Worm (Caenorhabditis elegans) whole organism, young adult: ENCODE data around the gene hpo-10.

ENCODE experiments used
- F23B12.7 ChIP-seq: sonication (generic microtip); optimal IDR thresholded peaks from 2 replicates; lab custom pipeline; 2017; ENCODE audit warnings: missing genetic modification characterization, mild to moderate bottlenecking, missing compliant biosample characterization, antibody characterized with exemption, moderate library complexity; ENCODE audit not compliant: insufficient read depth
- F49E8.2 ChIP-seq: sonication (generic microtip); optimal IDR thresholded peaks from 3 replicates; lab custom pipeline; 2017; ENCODE audit warnings: missing genetic modification characterization, mild to moderate bottlenecking, missing compliant biosample characterization, antibody characterized with exemption, moderate library complexity; ENCODE audit not compliant: insufficient read depth
- F55B11.4 ChIP-seq: sonication (generic microtip); optimal IDR thresholded peaks from 2 replicates; lab custom pipeline; 2016; ENCODE audit warnings: missing compliant biosample characterization, missing genetic modification characterization, borderline replicate concordance; ENCODE audit not compliant: insufficient read depth
- K12H6.12 ChIP-seq: fragments of 200-800 bp; sonication (Bioruptor generic); optimal IDR thresholded peaks from 2 replicates; lab custom pipeline; 2018; ENCODE audit warnings: mild to moderate bottlenecking, missing genetic modification characterization, missing compliant biosample characterization
- T26A5.8 ChIP-seq: sonication (generic microtip); optimal IDR thresholded peaks from 2 replicates; lab custom pipeline; 2016; ENCODE audit warnings: missing genetic modification characterization, missing compliant biosample characterization
- ama-1 ChIP-seq, 3 experiments: fragments of 150-350 bp in 1 of 3; sonication (generic microtip) in 2 of 3; optimal IDR thresholded peaks; 2 replicates each; lab custom pipeline; 2014 to 2018; ENCODE audit warnings: missing biosample characterization in 2 of 3, missing genetic modification characterization in 2 of 3, missing genetic modification reagents in 2 of 3
- attf-3 ChIP-seq: fragments of 200-800 bp; sonication (Bioruptor generic); conservative IDR thresholded peaks from 2 replicates; pipeline ENCODE4 v1.3.6; 2022; ENCODE audit warnings: missing genetic modification reagents, missing genetic modification characterization, missing compliant biosample characterization
- attf-5 ChIP-seq: fragments of 200-800 bp; sonication (Bioruptor generic); optimal IDR thresholded peaks from 2 replicates; lab custom pipeline; 2018; ENCODE audit warnings: mild to moderate bottlenecking, missing genetic modification characterization, missing compliant biosample characterization
- bed-1 ChIP-seq: fragments of 200-800 bp; sonication (Bioruptor generic); IDR thresholded peaks from 2 replicates; pipeline ENCODE4 v1.3.6; 2022; ENCODE audit warnings: missing genetic modification reagents, missing genetic modification characterization, missing compliant biosample characterization
- cebp-1 ChIP-seq, 2 experiments: fragments of 200-800 bp in 1 of 2; sonication (Bioruptor generic) in 1 of 2; sonication (generic microtip) in 1 of 2; IDR thresholded peaks in 1 of 2; optimal IDR thresholded peaks in 1 of 2; 2 replicates each; pipeline versions ENCODE4 v1.3.6 to Lab custom; 2017 to 2022; ENCODE audit warnings: missing compliant biosample characterization in 2 of 2, missing genetic modification characterization in 2 of 2, mild to moderate bottlenecking in 1 of 2, missing genetic modification reagents in 1 of 2, moderate library complexity in 1 of 2
- ceh-27 ChIP-seq: fragments of 200-800 bp; sonication (Bioruptor generic); optimal IDR thresholded peaks from 2 replicates; lab custom pipeline; 2018; ENCODE audit warnings: mild to moderate bottlenecking, missing genetic modification characterization, moderate library complexity, missing compliant biosample characterization
- ceh-40 ChIP-seq: fragments of 200-800 bp; sonication (Bioruptor generic); IDR thresholded peaks from 2 replicates; pipeline ENCODE4 v1.3.6; 2022; ENCODE audit warnings: missing genetic modification characterization, missing compliant biosample characterization
- ceh-79 ChIP-seq: sonication (generic microtip); optimal IDR thresholded peaks from 2 replicates; lab custom pipeline; 2017; ENCODE audit warnings: mild to moderate bottlenecking, missing genetic modification characterization, missing compliant biosample characterization
- ceh-91 ChIP-seq: fragments of 200-800 bp; sonication (Bioruptor generic); IDR thresholded peaks from 2 replicates; pipeline ENCODE4 v1.3.6; 2022; ENCODE audit warnings: missing genetic modification reagents, missing genetic modification characterization, missing compliant biosample characterization
- chd-7 ChIP-seq: sonication (generic microtip); optimal IDR thresholded peaks from 2 replicates; lab custom pipeline; 2016; ENCODE audit warnings: mild to moderate bottlenecking, missing genetic modification characterization, moderate library complexity, missing compliant biosample characterization
- dpff-1 ChIP-seq: sonication (generic microtip); optimal IDR thresholded peaks from 2 replicates; lab custom pipeline; 2017; ENCODE audit warnings: mild to moderate bottlenecking, missing genetic modification characterization, missing compliant biosample characterization
- hmg-1.2 ChIP-seq: fragments of 200-800 bp; sonication (Bioruptor generic); IDR thresholded peaks from 2 replicates; pipeline ENCODE4 v1.3.6; 2022; ENCODE audit warnings: missing genetic modification reagents, missing genetic modification characterization, missing compliant biosample characterization
- hrde-1 ChIP-seq: sonication (generic microtip); optimal IDR thresholded peaks from 2 replicates; lab custom pipeline; 2016; ENCODE audit warnings: missing genetic modification characterization, mild to moderate bottlenecking, missing compliant biosample characterization, moderate library complexity, missing genotype, missing genetic modification reagents, borderline replicate concordance
- lin-35 ChIP-seq, 3 experiments: fragments of 150-350 bp in 2 of 3; sonication (generic microtip) in 1 of 3; optimal IDR thresholded peaks; 2 replicates each; lab custom pipeline; 2014 to 2018; ENCODE audit warnings: missing biosample characterization in 3 of 3, missing genetic modification characterization in 3 of 3, missing genetic modification reagents in 3 of 3
- lin-40 ChIP-seq: sonication (generic microtip); optimal IDR thresholded peaks from 2 replicates; lab custom pipeline; 2016; ENCODE audit warnings: missing genetic modification characterization, mild to moderate bottlenecking, missing compliant biosample characterization, missing genotype, missing genetic modification reagents
- lir-1 ChIP-seq: fragments of 200-800 bp; sonication (Bioruptor generic); conservative IDR thresholded peaks from 2 replicates; pipeline ENCODE4 v1.3.6; 2022; ENCODE audit warnings: missing genetic modification reagents, missing genetic modification characterization, missing compliant biosample characterization
- lsy-27 ChIP-seq: sonication (generic microtip); optimal IDR thresholded peaks from 2 replicates; lab custom pipeline; 2017; ENCODE audit warnings: missing genetic modification characterization, mild to moderate bottlenecking, missing compliant biosample characterization, antibody characterized with exemption, missing genotype, borderline replicate concordance; ENCODE audit not compliant: insufficient read depth
- pbrm-1 ChIP-seq: fragments of 200-800 bp; sonication (Bioruptor generic); IDR thresholded peaks from 2 replicates; pipeline ENCODE4 v1.3.6; 2022; ENCODE audit warnings: missing genetic modification reagents, missing genetic modification characterization, missing compliant biosample characterization
- sea-2 ChIP-seq: fragments of 200-800 bp; sonication (Bioruptor generic); IDR thresholded peaks from 2 replicates; pipeline ENCODE4 v1.3.6; 2022; ENCODE audit warnings: missing genetic modification characterization, missing compliant biosample characterization
- snpc-4 ChIP-seq, 5 experiments: fragments of 150-350 bp in 1 of 5; sonication (generic microtip) in 4 of 5; optimal IDR thresholded peaks; 2 replicates each; lab custom pipeline; 2014 to 2018; ENCODE audit warnings: missing genetic modification characterization in 5 of 5, missing biosample characterization in 3 of 5, antibody characterized with exemption in 2 of 5, mild to moderate bottlenecking in 2 of 5, missing compliant biosample characterization in 2 of 5, missing genotype in 2 of 5, moderate library complexity in 2 of 5, missing genetic modification reagents in 1 of 5
- somi-1 ChIP-seq: fragments of 200-800 bp; sonication (Bioruptor generic); optimal IDR thresholded peaks from 2 replicates; lab custom pipeline; 2018; ENCODE audit warnings: mild to moderate bottlenecking, missing genetic modification characterization, missing compliant biosample characterization
- tbp1 ChIP-seq: fragments of 200-800 bp; sonication (Bioruptor generic); optimal IDR thresholded peaks from 2 replicates; lab custom pipeline; 2018; ENCODE audit warnings: mild to moderate bottlenecking, missing genetic modification characterization, missing compliant biosample characterization
- tlf-1 ChIP-seq: fragments of 200-800 bp; sonication (Bioruptor generic); optimal IDR thresholded peaks from 2 replicates; lab custom pipeline; 2018; ENCODE audit warnings: mild to moderate bottlenecking, missing genetic modification characterization, missing compliant biosample characterization
- zfh-2 ChIP-seq: fragments of 200-800 bp; sonication (Bioruptor generic); conservative IDR thresholded peaks from 2 replicates; pipeline ENCODE4 v1.3.6; 2022; ENCODE audit warnings: missing genetic modification reagents, missing genetic modification characterization, missing compliant biosample characterization
- ztf-28 ChIP-seq: fragments of 200-800 bp; sonication (Bioruptor generic); IDR thresholded peaks from 2 replicates; pipeline ENCODE4 v1.3.6; 2022; ENCODE audit warnings: missing genetic modification reagents, missing genetic modification characterization, missing compliant biosample characterization

The hpo-10 gene

ce11 chrIII:5841676-5842075 is 37.6 kb upstream of the hpo-10 start (continued):
- TF ChIP-seq sea-2 (GFP tag; lab: Robert Waterston, UW), result no peak
- no peak for TF ChIP-seq snpc-4 (GFP tag; optimal IDR thresholded peaks at IDR 0.05; lab: Kevin White, UChicago)
- no peak for TF ChIP-seq snpc-4 (tag; optimal IDR thresholded peaks at IDR 0.05; lab: Kevin White, UChicago)
- TF ChIP-seq lsy-27, result no peak
- no peak for TF ChIP-seq ceh-40 (GFP tag; lab: Robert Waterston, UW)
- TF ChIP-seq tbp1 (GFP tag; lab: Kevin White, UChicago), result peak; percentile 25
- TF ChIP-seq T26A5.8 (tag; lab: Kevin White, UChicago), result no peak
- no peak for TF ChIP-seq F49E8.2 (tag; lab: Kevin White, UChicago)
- no peak for TF ChIP-seq bed-1 (GFP tag; lab: Robert Waterston, UW)

DNA sequence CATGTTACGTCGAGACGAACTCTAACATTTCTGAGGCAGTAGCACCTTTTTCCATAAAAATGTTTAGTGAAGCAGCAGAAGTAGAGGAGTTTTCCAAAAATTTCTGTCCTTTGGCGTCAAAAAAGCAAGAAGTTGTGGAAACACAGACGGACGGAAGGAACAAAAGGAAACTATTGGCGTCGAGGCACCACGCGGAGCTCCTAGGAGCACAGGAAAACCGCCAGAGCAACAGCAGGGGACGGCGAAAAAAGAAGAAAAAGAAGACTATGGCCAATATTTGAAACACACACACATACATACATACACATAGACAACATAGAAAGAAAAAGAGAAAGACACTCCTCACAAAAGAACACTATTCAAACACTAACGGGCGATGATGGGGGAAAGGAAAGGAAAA is 36.4 kb upstream of the hpo-10 start:
- TF ChIP-seq zfh-2 (0 out of 2 replicates have a peak, but pooled peaks have one; percentile 8), hrde-1 (tag; lab: Kevin White, UChicago) (no peak), cebp-1 (GFP tag; IDR thresholded peaks at IDR 0.05; lab: Robert Waterston, UW) (no peak), cebp-1 (tag; optimal IDR thresholded peaks at IDR 0.05; lab: Kevin White, UChicago) (peak; percentile 10)

DNA sequence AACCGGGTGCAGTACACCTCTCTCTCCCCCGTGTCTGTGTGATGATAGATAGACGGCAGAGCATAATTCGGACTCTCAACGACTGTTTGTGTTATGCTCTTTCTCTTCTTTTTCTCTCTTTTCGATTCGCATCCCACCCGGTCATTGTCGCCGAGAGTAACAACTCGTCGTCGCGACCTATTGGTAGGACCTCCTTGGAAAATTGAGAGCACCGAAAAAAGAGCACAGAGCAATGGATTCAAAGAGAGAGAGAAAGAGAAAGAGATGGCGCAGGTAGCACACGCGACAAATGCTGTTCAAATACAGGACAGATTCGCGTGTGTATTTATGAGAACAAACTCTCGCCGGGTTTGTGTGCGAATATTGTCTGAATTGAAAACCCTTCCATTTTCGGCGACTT is 35.6 kb upstream of the hpo-10 start:
- TF ChIP-seq F55B11.4 (no peak), dpff-1 (tag; lab: Kevin White, UChicago) (no peak), F23B12.7 (tag; lab: Kevin White, UChicago) (no peak), tlf-1 (GFP tag; lab: Kevin White, UChicago) (no peak), ama-1 (optimal IDR thresholded peaks at IDR 0.05; lab: Kevin White, UChicago) (no peak), ama-1 (GFP tag; optimal IDR thresholded peaks at IDR 0.05; lab: Kevin White, UChicago) (no peak), attf-3 (GFP tag; lab: Robert Waterston, UW) (no peak), ceh-91 (GFP tag; lab: Robert Waterston, UW) (no peak), zfh-2 (peak; percentile 39; the same call in 1 of the 2 replicates)
- TF ChIP-seq, all 124 proteins: peak for 1

DNA sequence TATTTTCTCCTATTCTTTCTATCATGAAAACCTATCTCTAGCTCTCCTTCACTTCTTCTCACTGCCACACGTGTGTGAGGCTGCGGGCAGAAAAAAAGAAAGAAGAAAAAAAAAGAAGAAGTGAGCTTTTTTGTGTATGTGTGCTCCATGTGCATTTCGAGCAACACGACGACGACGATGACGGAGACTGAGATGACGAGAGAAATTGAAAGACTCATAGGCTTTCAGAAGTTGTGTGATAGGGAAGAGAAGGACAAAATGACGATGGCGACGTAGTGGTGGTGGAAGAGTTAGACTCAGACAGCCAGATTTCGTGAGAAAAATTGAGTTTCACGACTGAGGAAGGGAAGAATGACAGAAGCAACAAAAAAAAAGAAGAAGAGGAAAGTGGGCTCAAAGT is 33.8 kb upstream of the hpo-10 start:
- TF ChIP-seq lin-35 (GFP tag; optimal IDR thresholded peaks at IDR 0.05; lab: Kevin White, UChicago) (peak in 1 of 3 experiments; percentile 63), ceh-27 (GFP tag; lab: Kevin White, UChicago) (peak; percentile 27), lir-1 (GFP tag; lab: Robert Waterston, UW) (no peak), ztf-28 (no peak), zfh-2 (peak; percentile 72), pbrm-1 (GFP tag; lab: Robert Waterston, UW) (0 out of 2 replicates have a peak, but pooled peaks have one; percentile 17), lin-40 (peak; percentile 59), somi-1 (peak; percentile 19), snpc-4 (GFP tag; optimal IDR thresholded peaks at IDR 0.05; lab: Kevin White, UChicago) (no peak), snpc-4 (tag; optimal IDR thresholded peaks at IDR 0.05; lab: Kevin White, UChicago) (peak in 1 of 4 experiments; percentile 16), chd-7 (tag; lab: Kevin White, UChicago) (no peak), ceh-79 (tag; lab: Kevin White, UChicago) (no peak), K12H6.12 (peak; percentile 67), attf-5 (peak; percentile 24), cebp-1 (GFP tag; IDR thresholded peaks at IDR 0.05; lab: Robert Waterston, UW) (no peak), cebp-1 (tag; optimal IDR thresholded peaks at IDR 0.05; lab: Kevin White, UChicago) (peak; percentile 59), hmg-1.2 (GFP tag; lab: Robert Waterston, UW) (peak; percentile 45; the same call in 1 of the 2 replicates)
